Worm (Caenorhabditis elegans) whole organism, L1 larva: ENCODE data around the gene srh-1.

Experiments
- C04F5.9 ChIP-seq: sonication (generic microtip); optimal IDR thresholded peaks from 2 replicates; lab custom pipeline; 2016; ENCODE audit warnings: missing genetic modification characterization, missing compliant biosample characterization
- F16B12.6 ChIP-seq: fragments of 150-350 bp; optimal IDR thresholded peaks from 2 replicates; lab custom pipeline; 2014; ENCODE audit warnings: missing biosample characterization, missing genetic modification characterization
- Y116A8C.19 ChIP-seq: sonication (generic microtip); optimal IDR thresholded peaks from 2 replicates; lab custom pipeline; 2016; ENCODE audit warnings: missing compliant biosample characterization, missing genetic modification characterization, borderline replicate concordance
- aly-2 ChIP-seq: fragments of 150-350 bp; optimal IDR thresholded peaks from 2 replicates; lab custom pipeline; 2014; ENCODE audit warnings: missing biosample characterization, missing genetic modification characterization
- ama-1 ChIP-seq: fragments of 150-350 bp; optimal IDR thresholded peaks from 2 replicates; lab custom pipeline; 2014
- ceh-63 ChIP-seq: fragments of 200-800 bp; sonication (Bioruptor generic); optimal IDR thresholded peaks from 2 replicates; lab custom pipeline; 2018; ENCODE audit warnings: mild to moderate bottlenecking, missing genetic modification characterization, missing compliant biosample characterization
- ceh-88 ChIP-seq: fragments of 200-800 bp; sonication (Bioruptor generic); IDR thresholded peaks from 2 replicates; pipeline ENCODE4 v1.3.6; 2022; ENCODE audit warnings: missing genetic modification characterization, missing compliant biosample characterization
- ceh-90 ChIP-seq: sonication (generic microtip); optimal IDR thresholded peaks from 2 replicates; lab custom pipeline; 2016; ENCODE audit warnings: missing genetic modification characterization, missing compliant biosample characterization
- dpl-1 ChIP-seq, 3 experiments: fragments of 150-350 bp in 2 of 3; sonication (generic microtip) in 1 of 3; optimal IDR thresholded peaks; 2 replicates each; lab custom pipeline; 2014 to 2017; ENCODE audit warnings: missing biosample characterization in 3 of 3, missing genetic modification characterization in 3 of 3, missing genetic modification reagents in 3 of 3
- dsc-1 ChIP-seq: sonication (generic microtip); optimal IDR thresholded peaks from 2 replicates; lab custom pipeline; 2016; ENCODE audit warnings: mild to moderate bottlenecking, missing genetic modification characterization, missing compliant biosample characterization
- efl-3 ChIP-seq: fragments of 200-800 bp; sonication (Bioruptor generic); optimal IDR thresholded peaks from 2 replicates; lab custom pipeline; 2018; ENCODE audit warnings: mild to moderate bottlenecking, missing genetic modification characterization, missing compliant biosample characterization
- elt-3 ChIP-seq, 6 experiments: fragments of 150-350 bp in 1 of 6; sonication (generic microtip); optimal IDR thresholded peaks; 2 replicates each; lab custom pipeline; 2017 to 2018; ENCODE audit warnings: missing biosample characterization in 6 of 6, missing genetic modification characterization in 6 of 6, inconsistent platforms in 1 of 6
- ets-5 ChIP-seq: fragments of 200-800 bp; sonication (Bioruptor generic); IDR thresholded peaks from 2 replicates; pipeline ENCODE4 v1.3.6; 2022; ENCODE audit warnings: missing genetic modification characterization, missing compliant biosample characterization
- fkh-10 ChIP-seq: sonication (generic microtip); optimal IDR thresholded peaks from 2 replicates; lab custom pipeline; 2017; ENCODE audit warnings: missing biosample characterization, missing genetic modification reagents, missing genetic modification characterization
- fkh-8 ChIP-seq: sonication (generic microtip); optimal IDR thresholded peaks from 2 replicates; lab custom pipeline; 2016; ENCODE audit warnings: mild to moderate bottlenecking, missing genetic modification characterization, missing compliant biosample characterization
- hlh-4 ChIP-seq: sonication (generic microtip); optimal IDR thresholded peaks from 2 replicates; lab custom pipeline; 2016; ENCODE audit warnings: mild to moderate bottlenecking, missing genetic modification characterization, missing compliant biosample characterization
- irx-1 ChIP-seq: sonication (generic microtip); optimal IDR thresholded peaks from 2 replicates; lab custom pipeline; 2016; ENCODE audit warnings: missing genetic modification characterization, missing compliant biosample characterization
- lin-14 ChIP-seq: fragments of 200-800 bp; sonication (Bioruptor generic); optimal IDR thresholded peaks from 2 replicates; lab custom pipeline; 2018; ENCODE audit warnings: mild to moderate bottlenecking, missing genetic modification characterization, moderate library complexity, missing compliant biosample characterization
- lin-39 ChIP-seq: fragments of 150-350 bp; optimal IDR thresholded peaks from 2 replicates; lab custom pipeline; 2014; ENCODE audit warnings: missing biosample characterization, missing genetic modification reagents, missing genetic modification characterization
- mef-2 ChIP-seq: fragments of 150-350 bp; optimal IDR thresholded peaks from 2 replicates; lab custom pipeline; 2014; ENCODE audit warnings: missing biosample characterization, missing genetic modification characterization
- nhr-12 ChIP-seq: sonication (generic microtip); optimal IDR thresholded peaks from 2 replicates; lab custom pipeline; 2017; ENCODE audit warnings: missing biosample characterization, missing genetic modification characterization
- nhr-20 ChIP-seq: sonication (generic microtip); optimal IDR thresholded peaks from 2 replicates; lab custom pipeline; 2016; ENCODE audit warnings: mild to moderate bottlenecking, missing genetic modification characterization, missing compliant biosample characterization
- nhr-237 ChIP-seq: fragments of 150-350 bp; optimal IDR thresholded peaks from 2 replicates; lab custom pipeline; 2014; ENCODE audit warnings: missing biosample characterization, missing genetic modification characterization
- nhr-28 ChIP-seq: fragments of 150-350 bp; optimal IDR thresholded peaks from 2 replicates; lab custom pipeline; 2014; ENCODE audit warnings: missing biosample characterization, missing genetic modification characterization
- nhr-84 ChIP-seq: sonication (generic microtip); optimal IDR thresholded peaks from 2 replicates; lab custom pipeline; 2017; ENCODE audit warnings: missing biosample characterization, missing genetic modification characterization
- pag-3 ChIP-seq: sonication (generic microtip); optimal IDR thresholded peaks from 2 replicates; lab custom pipeline; 2017; ENCODE audit warnings: missing genetic modification characterization, mild to moderate bottlenecking, missing compliant biosample characterization, antibody characterized with exemption, borderline replicate concordance; ENCODE audit not compliant: insufficient read depth
- sup-37 ChIP-seq: fragments of 200-800 bp; sonication (Bioruptor generic); optimal IDR thresholded peaks from 2 replicates; lab custom pipeline; 2018; ENCODE audit warnings: mild to moderate bottlenecking, missing genetic modification characterization, missing compliant biosample characterization
- tlp-1 ChIP-seq: fragments of 150-350 bp; optimal IDR thresholded peaks from 2 replicates; lab custom pipeline; 2014; ENCODE audit warnings: missing biosample characterization, missing genetic modification characterization
- unc-130 ChIP-seq: fragments of 150-350 bp; optimal IDR thresholded peaks from 2 replicates; lab custom pipeline; 2017; ENCODE audit warnings: missing biosample characterization, missing genetic modification characterization, inconsistent platforms
- unc-62 ChIP-seq: fragments of 150-350 bp; optimal IDR thresholded peaks from 2 replicates; lab custom pipeline; 2014; ENCODE audit warnings: missing biosample characterization, missing genetic modification reagents, missing genetic modification characterization
- unc-86 ChIP-seq: sonication (generic microtip); optimal IDR thresholded peaks from 2 replicates; lab custom pipeline; 2016; ENCODE audit warnings: missing genetic modification characterization, missing compliant biosample characterization
- unc-98 ChIP-seq: fragments of 200-800 bp; sonication (Bioruptor generic); IDR thresholded peaks from 2 replicates; pipeline ENCODE4 v1.3.6; 2022; ENCODE audit warnings: missing genetic modification characterization, missing compliant biosample characterization
- xbp-1 ChIP-seq: sonication (generic microtip); optimal IDR thresholded peaks from 2 replicates; lab custom pipeline; 2016; ENCODE audit warnings: missing genetic modification characterization, missing compliant biosample characterization
- zip-4 ChIP-seq: fragments of 200-800 bp; sonication (Bioruptor generic); optimal IDR thresholded peaks from 2 replicates; lab custom pipeline; 2018; ENCODE audit warnings: mild to moderate bottlenecking, missing genetic modification characterization, moderate library complexity, missing compliant biosample characterization

srh-1 gene

DNA sequence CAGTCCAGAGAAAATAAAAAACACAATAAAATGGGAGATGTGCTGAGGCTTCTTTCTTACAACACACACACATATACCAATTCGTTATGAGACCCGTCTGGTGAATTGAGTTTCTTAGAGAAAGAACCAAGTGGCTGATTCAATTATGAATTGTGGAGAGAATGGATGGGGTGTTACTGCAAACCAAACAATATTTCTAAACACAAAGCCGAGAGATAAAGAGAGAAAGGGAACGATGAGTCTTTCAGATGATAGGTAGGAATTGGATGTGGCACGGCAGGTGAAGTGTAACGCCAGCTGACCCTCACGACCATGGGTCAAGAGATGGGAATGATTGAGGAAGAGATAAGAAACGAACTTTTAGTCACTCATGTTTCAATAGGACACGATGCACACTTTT is 39.4 kb upstream of the srh-1 start, which contains the start of gene mig-17:
TSS of gene mig-17 (plus strand) at position 389 of the 400 bp plus-strand sequence.
- TF ChIP-seq fkh-8 (tag; lab: Kevin White, UChicago) (no peak), dsc-1 (tag; lab: Kevin White, UChicago) (peak; percentile 42), nhr-237 (no peak), lin-14 (GFP tag; lab: Kevin White, UChicago) (peak; percentile 60), pag-3 (tag; lab: Kevin White, UChicago) (peak; percentile 72)

DNA sequence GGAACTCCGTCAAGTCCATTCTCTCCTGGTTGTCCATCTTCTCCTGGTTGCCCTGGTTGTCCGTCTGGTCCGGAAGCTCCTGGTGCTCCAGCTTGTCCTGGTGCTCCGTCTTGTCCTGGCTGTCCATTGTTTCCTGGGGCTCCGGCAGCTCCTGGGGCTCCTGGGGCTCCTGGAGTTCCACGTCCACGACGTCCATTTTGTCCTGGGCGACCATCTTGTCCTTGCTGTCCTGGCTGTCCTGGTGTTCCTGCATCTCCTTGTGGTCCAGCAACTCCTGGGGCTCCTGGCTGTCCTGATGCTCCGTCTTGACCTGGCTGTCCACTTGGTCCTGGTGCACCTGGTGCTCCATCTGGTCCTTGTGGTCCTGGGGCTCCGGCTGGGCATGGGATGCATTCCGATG is 36.3 kb upstream of the srh-1 start:
- TF ChIP-seq ceh-88 (GFP tag; lab: Robert Waterston, UW): no peak
- no peak for TF ChIP-seq ama-1 (lab: Kevin White, UChicago)
- no peak for TF ChIP-seq nhr-20
- TF ChIP-seq unc-130 (tag; lab: Kevin White, UChicago): no peak
- TF ChIP-seq xbp-1 (tag; lab: Kevin White, UChicago): no peak
- no peak for TF ChIP-seq ceh-90 (tag; lab: Kevin White, UChicago)
- TF ChIP-seq elt-3 (tag; optimal IDR thresholded peaks at IDR 0.05; lab: Kevin White, UChicago): no peak
- no peak for TF ChIP-seq efl-3 (GFP tag; lab: Kevin White, UChicago)
- no peak for TF ChIP-seq Y116A8C.19
- TF ChIP-seq unc-62 (GFP tag; lab: Kevin White, UChicago): no peak
- TF ChIP-seq fkh-10 (GFP tag; lab: Kevin White, UChicago): no peak

DNA sequence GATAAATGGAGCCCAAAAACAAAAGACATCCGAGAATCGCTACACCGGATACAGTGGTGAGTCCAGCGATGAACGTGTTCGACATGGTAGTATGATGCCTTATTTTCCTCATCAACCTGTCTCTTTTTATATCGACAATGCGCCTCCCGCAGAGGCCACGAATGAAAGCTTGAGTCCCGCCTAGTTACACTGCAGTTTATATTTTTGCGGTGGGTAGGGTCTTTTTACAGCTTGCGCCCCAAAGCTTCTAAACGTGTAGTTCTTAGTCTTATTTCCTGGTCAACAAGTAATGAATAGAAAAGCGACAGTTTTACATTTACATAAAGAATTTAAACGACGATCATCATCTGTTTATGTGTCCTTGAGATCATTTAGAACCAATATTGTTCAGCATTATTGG is 35.4 kb upstream of the srh-1 start, which contains the start of gene col-156:
TSS of gene col-156 (minus strand) at position 101 of the 400 bp plus-strand sequence.
- TF ChIP-seq zip-4 (GFP tag; lab: Kevin White, UChicago) (no peak), tlp-1 (tag; lab: Kevin White, UChicago) (no peak), ceh-63 (GFP tag; lab: Kevin White, UChicago) (no peak), ceh-90 (tag; lab: Kevin White, UChicago) (no peak), unc-98 (no peak), hlh-4 (tag; lab: Kevin White, UChicago) (no peak), unc-86 (tag; lab: Kevin White, UChicago) (no peak), irx-1 (tag; lab: Kevin White, UChicago) (no peak), F16B12.6 (tag; lab: Kevin White, UChicago) (no peak), nhr-12 (tag; lab: Kevin White, UChicago) (no peak), ets-5 (GFP tag; lab: Robert Waterston, UW) (no peak), dpl-1 (GFP tag; optimal IDR thresholded peaks at IDR 0.05; lab: Kevin White, UChicago) (no peak), nhr-84 (tag; lab: Kevin White, UChicago) (no peak), nhr-28 (no peak)

DNA sequence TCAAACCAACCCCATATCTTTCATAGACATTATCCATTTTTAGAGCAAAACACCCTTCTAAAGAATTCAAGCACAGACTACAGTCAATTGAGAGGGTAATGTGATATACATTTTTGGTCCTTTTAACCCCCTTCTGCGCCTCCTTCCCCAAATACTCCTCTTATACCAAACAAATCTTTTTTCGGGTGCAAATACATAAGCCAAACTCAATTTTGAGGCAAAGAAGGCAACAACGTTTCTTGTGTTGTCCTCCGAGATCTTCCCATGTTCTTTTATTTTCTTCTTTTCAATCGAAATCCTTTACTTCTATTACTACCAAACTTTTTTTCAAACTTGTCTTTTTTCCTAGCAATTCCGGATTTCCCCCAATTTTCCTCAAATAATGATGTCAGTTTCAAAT is 30.7 kb upstream of the srh-1 start:
- TF ChIP-seq lin-39 (tag; lab: Kevin White, UChicago): no peak
- peak; percentile 44 for TF ChIP-seq lin-14 (GFP tag; lab: Kevin White, UChicago)

- no peak for TF ChIP-seq aly-2 (tag; lab: Kevin White, UChicago)
- TF ChIP-seq lin-14 (GFP tag; lab: Kevin White, UChicago): peak; percentile 51
- TF ChIP-seq C04F5.9 (tag; lab: Kevin White, UChicago): no peak
- TF ChIP-seq sup-37 (GFP tag; lab: Kevin White, UChicago): no peak
- no peak for TF ChIP-seq ceh-90 (tag; lab: Kevin White, UChicago)
- no peak for TF ChIP-seq mef-2
Measured at ce11 chrV:11459255-11459654, 26.4 kb upstream of the srh-1 start, which contains the start of gene T11F9.1. Gene T11F9.1, plus strand, starts transcription at chrV:11459555.
